Worm (Caenorhabditis elegans): ENCODE measurements around the gene ZK899.2.

ZK899.2 gene

ce11 chrX:9417948-9418347, 33.8 kb downstream of the ZK899.2 start:
- TF ChIP-seq ztf-11 (tag; optimal IDR thresholded peaks at IDR 0.05) = no peak
- no peak for TF ChIP-seq nhr-25 (tag; optimal IDR thresholded peaks at IDR 0.05)
- TF ChIP-seq fos-1 (tag; optimal IDR thresholded peaks at IDR 0.05) = no peak
- no peak for TF ChIP-seq snpc-4 (tag; optimal IDR thresholded peaks at IDR 0.05)
- TF ChIP-seq jun-1 (tag; optimal IDR thresholded peaks at IDR 0.05) = no peak

ce11 chrX:9417326-9417725, 34.5 kb downstream of the ZK899.2 start:
- no peak for TF ChIP-seq skn-1 (tag; optimal IDR thresholded peaks at IDR 0.05)
- TF ChIP-seq fkh-2 (tag; optimal IDR thresholded peaks at IDR 0.05) = no peak
- no peak for TF ChIP-seq nhr-11 (tag; optimal IDR thresholded peaks at IDR 0.05)

- no peak for TF ChIP-seq nfya-1 (tag; optimal IDR thresholded peaks at IDR 0.05; ENCODE audit: insufficient read depth)
- TF ChIP-seq pha-4 (tag; optimal IDR thresholded peaks at IDR 0.05) = peak; percentile 72
- TF ChIP-seq nhr-43 (tag; optimal IDR thresholded peaks at IDR 0.05; ENCODE audit: poor library complexity, severe bottlenecking) = no peak
- no peak for TF ChIP-seq nhr-76 (tag; optimal IDR thresholded peaks at IDR 0.05)
Observed at ce11 chrX:9411675-9412074, 40.1 kb downstream of the ZK899.2 start.

ce11 chrX:9410747-9411146, 41.0 kb downstream of the ZK899.2 start:
- TF ChIP-seq pha-4 (tag; optimal IDR thresholded peaks at IDR 0.05) (peak; percentile 87), R02D3.7 (tag; optimal IDR thresholded peaks at IDR 0.05) (no peak)

ce11 chrX:9409114-9409513, 42.7 kb downstream of the ZK899.2 start:
- TF ChIP-seq aly-2 (tag; optimal IDR thresholded peaks at IDR 0.05) (no peak), ceh-9 (tag; optimal IDR thresholded peaks at IDR 0.05) (no peak), unc-39 (tag; optimal IDR thresholded peaks at IDR 0.05) (no peak), elt-1 (tag; optimal IDR thresholded peaks at IDR 0.05) (peak; percentile 29), ceh-28 (tag; optimal IDR thresholded peaks at IDR 0.05) (peak; percentile 38), nhr-23 (tag; optimal IDR thresholded peaks at IDR 0.05) (peak; percentile 71), nhr-25 (tag; optimal IDR thresholded peaks at IDR 0.05) (peak; percentile 57), daf-12 (tag; optimal IDR thresholded peaks at IDR 0.05) (no peak), ceh-82 (tag; optimal IDR thresholded peaks at IDR 0.05) (no peak)

- peak; percentile 42 for TF ChIP-seq nhr-23 (tag; optimal IDR thresholded peaks at IDR 0.05)
- TF ChIP-seq mdl-1 (tag; optimal IDR thresholded peaks at IDR 0.05) = no peak
Observed at ce11 chrX:9405922-9406321, 45.9 kb downstream of the ZK899.2 start.

ce11 chrX:9403622-9404255, 48.1 kb downstream of the ZK899.2 start:
- TF ChIP-seq nfya-1 (tag; optimal IDR thresholded peaks at IDR 0.05; ENCODE audit: insufficient read depth) = no peak
- TF ChIP-seq nhr-77 (tag; optimal IDR thresholded peaks at IDR 0.05) = no peak
- TF ChIP-seq egl-5 (tag; optimal IDR thresholded peaks at IDR 0.05) = no peak
- TF ChIP-seq elt-3 (tag; optimal IDR thresholded peaks at IDR 0.05) = peak in 1 of 3 experiments; percentile 81
- TF ChIP-seq jun-1 (tag; optimal IDR thresholded peaks at IDR 0.05) = no peak
- no peak for TF ChIP-seq aly-2 (tag; optimal IDR thresholded peaks at IDR 0.05)
- no peak for TF ChIP-seq fkh-10 (GFP tag; optimal IDR thresholded peaks at IDR 0.05)
- TF ChIP-seq nhr-23 (tag; optimal IDR thresholded peaks at IDR 0.05) = peak; percentile 76
- no peak for TF ChIP-seq eor-1 (tag; optimal IDR thresholded peaks at IDR 0.05)
- no peak for TF ChIP-seq nhr-28 (tag; optimal IDR thresholded peaks at IDR 0.05)
- no peak for TF ChIP-seq lin-39 (tag; optimal IDR thresholded peaks at IDR 0.05)
- no peak for TF ChIP-seq ztf-11 (tag; optimal IDR thresholded peaks at IDR 0.05)
- TF ChIP-seq unc-39 (tag; optimal IDR thresholded peaks at IDR 0.05) = no peak
- TF ChIP-seq ceh-9 (tag; optimal IDR thresholded peaks at IDR 0.05) = no peak
- no peak for TF ChIP-seq nhr-67 (tag; optimal IDR thresholded peaks at IDR 0.05)
- TF ChIP-seq nhr-237 (tag; optimal IDR thresholded peaks at IDR 0.05) = no peak
- TF ChIP-seq nhr-11 (tag; optimal IDR thresholded peaks at IDR 0.05) = no peak
- TF ChIP-seq nhr-12 (tag; optimal IDR thresholded peaks at IDR 0.05) = no peak
- no peak for TF ChIP-seq R02D3.7 (tag; optimal IDR thresholded peaks at IDR 0.05)
- TF ChIP-seq ZK546.5 (tag; optimal IDR thresholded peaks at IDR 0.05) = no peak
- peak; percentile 90 for TF ChIP-seq nhr-25 (tag; optimal IDR thresholded peaks at IDR 0.05)
- no peak for TF ChIP-seq tbx-2 (tag; optimal IDR thresholded peaks at IDR 0.05)
- TF ChIP-seq egl-27 (tag; optimal IDR thresholded peaks at IDR 0.05) = no peak
- no peak for TF ChIP-seq nhr-76 (tag; optimal IDR thresholded peaks at IDR 0.05)
- peak; percentile 72 for TF ChIP-seq nhr-43 (tag; optimal IDR thresholded peaks at IDR 0.05; ENCODE audit: poor library complexity, severe bottlenecking)
- TF ChIP-seq mdl-1 (tag; optimal IDR thresholded peaks at IDR 0.05) = no peak
- TF ChIP-seq daf-12 (tag; optimal IDR thresholded peaks at IDR 0.05) = no peak

Data from whole organism, L3 larva.